Worm (Caenorhabditis elegans) whole organism, dauer: ENCODE results near the gene H12I13.6.

Experiments used
- unc-62 ChIP-seq: sonication (generic microtip); optimal IDR thresholded peaks from 2 replicates; lab custom pipeline; 2017; ENCODE audit warnings: missing biosample characterization, missing genetic modification reagents, missing genetic modification characterization

The H12I13.6 gene

ce11 chrII:6077604-6078003, at the start of gene H12I13.6:
Gene H12I13.6 (plus strand): TSS chrII:6077904.
- no peak for TF ChIP-seq unc-62 (GFP tag; lab: Kevin White, UChicago)

- no peak for TF ChIP-seq unc-62 (GFP tag; lab: Kevin White, UChicago)
Measured at ce11 chrII:6028594-6029141, 49.0 kb upstream of the H12I13.6 start.

- no peak for TF ChIP-seq unc-62 (GFP tag; lab: Kevin White, UChicago)
Measured at ce11 chrII:6031106-6031505, 46.6 kb upstream of the H12I13.6 start, which contains the start of gene frpr-16. Gene frpr-16 (minus strand): TSS chrII:6031206.

ce11 chrII:6043166-6043565, 34.5 kb upstream of the H12I13.6 start, which contains the start of gene R12C12.10:
Gene R12C12.10 (minus strand): TSS chrII:6043266.
- TF ChIP-seq unc-62 (GFP tag; lab: Kevin White, UChicago) = no peak

- no peak for TF ChIP-seq unc-62 (GFP tag; lab: Kevin White, UChicago)
Measured at ce11 chrII:6045048-6045447, 32.7 kb upstream of the H12I13.6 start, which contains the start of gene R12C12.5. Gene R12C12.5 (minus strand): TSS chrII:6045148.

- no peak for TF ChIP-seq unc-62 (GFP tag; lab: Kevin White, UChicago)
Measured at ce11 chrII:6046023-6046631, 31.6 kb upstream of the H12I13.6 start.

ce11 chrII:6047639-6048159, 30.0 kb upstream of the H12I13.6 start, which contains the start of the genes R12C12.6 and ran-5:
Gene R12C12.6 (minus strand): TSS chrII:6047867.
Gene ran-5 (plus strand): TSS chrII:6048109.
- no peak for TF ChIP-seq unc-62 (GFP tag; lab: Kevin White, UChicago)

ce11 chrII:6049546-6049945, 28.2 kb upstream of the H12I13.6 start:
- no peak for TF ChIP-seq unc-62 (GFP tag; lab: Kevin White, UChicago)

ce11 chrII:6050120-6050519, 27.6 kb upstream of the H12I13.6 start, which contains the start of gene gldc-1:
Gene gldc-1 (plus strand): TSS chrII:6050420.
- no peak for TF ChIP-seq unc-62 (GFP tag; lab: Kevin White, UChicago)

- no peak for TF ChIP-seq unc-62 (GFP tag; lab: Kevin White, UChicago)
Measured at ce11 chrII:6055927-6056326, 21.8 kb upstream of the H12I13.6 start, which contains the start of gene R12C12.7. Gene R12C12.7 (minus strand): TSS chrII:6055985.

ce11 chrII:6061495-6061894, 16.2 kb upstream of the H12I13.6 start:
- TF ChIP-seq unc-62 (GFP tag; lab: Kevin White, UChicago) = no peak

- no peak for TF ChIP-seq unc-62 (GFP tag; lab: Kevin White, UChicago)
Measured at ce11 chrII:6067066-6067465, 10.6 kb upstream of the H12I13.6 start, which contains the start of gene H12I13.1. Gene H12I13.1 (minus strand): TSS chrII:6067166.

ce11 chrII:6080743-6081142, 3.0 kb downstream of the H12I13.6 start, which contains the start of gene fbf-1:
Gene fbf-1 (minus strand): TSS chrII:6080843.
- no peak for TF ChIP-seq unc-62 (GFP tag; lab: Kevin White, UChicago)

- no peak for TF ChIP-seq unc-62 (GFP tag; lab: Kevin White, UChicago)
Measured at ce11 chrII:6082620-6083019, 4.9 kb downstream of the H12I13.6 start, which contains the start of gene F21H12.3. Gene F21H12.3 (plus strand): TSS chrII:6082920.

- no peak for TF ChIP-seq unc-62 (GFP tag; lab: Kevin White, UChicago)
Measured at ce11 chrII:6091380-6091779, 13.7 kb downstream of the H12I13.6 start, which contains the start of the genes fbf-2 and nspg-3. Gene fbf-2 (minus strand): TSS chrII:6091480. Gene nspg-3 (plus strand): TSS chrII:6091767.

- TF ChIP-seq unc-62 (GFP tag; lab: Kevin White, UChicago) = no peak
Measured at ce11 chrII:6097441-6097840, 19.7 kb downstream of the H12I13.6 start, which contains the start of the genes tpp-2 and rbbp-5. Gene tpp-2 (minus strand): TSS chrII:6097597. Gene rbbp-5 (plus strand): TSS chrII:6097830.
